Worm (Caenorhabditis elegans) whole organism, late embryonic: ENCODE data around the gene srd-44.

Source experiments
- C08G9.2 ChIP-seq: sonication (generic microtip); optimal IDR thresholded peaks from 2 replicates; lab custom pipeline; 2016; ENCODE audit warnings: mild to moderate bottlenecking, missing genetic modification characterization, moderate library complexity, missing compliant biosample characterization
- C38D4.7 ChIP-seq: fragments of 200-800 bp; sonication (Bioruptor generic); optimal IDR thresholded peaks from 2 replicates; lab custom pipeline; 2018; ENCODE audit warnings: mild to moderate bottlenecking, missing genetic modification characterization, moderate library complexity, missing compliant biosample characterization
- F13H6.1 ChIP-seq: sonication (generic microtip); optimal IDR thresholded peaks from 2 replicates; lab custom pipeline; 2016; ENCODE audit warnings: missing genetic modification characterization, missing compliant biosample characterization
- K09A11.1 ChIP-seq: sonication (generic microtip); optimal IDR thresholded peaks from 2 replicates; lab custom pipeline; 2017; ENCODE audit warnings: antibody characterized with exemption, mild to moderate bottlenecking, missing genetic modification characterization, missing compliant biosample characterization; ENCODE audit not compliant: insufficient read depth
- T23F11.4 ChIP-seq: fragments of 200-800 bp; sonication (Bioruptor generic); optimal IDR thresholded peaks from 2 replicates; lab custom pipeline; 2018; ENCODE audit warnings: mild to moderate bottlenecking, missing genetic modification characterization, missing compliant biosample characterization
- Y22D7AL.16 ChIP-seq: sonication (generic microtip); optimal IDR thresholded peaks from 2 replicates; lab custom pipeline; 2016; ENCODE audit warnings: missing genetic modification characterization, missing compliant biosample characterization
- ama-1 ChIP-seq: fragments of 150-350 bp; optimal IDR thresholded peaks from 2 replicates; lab custom pipeline; 2014
- ceh-14 ChIP-seq: sonication (generic microtip); optimal IDR thresholded peaks from 2 replicates; lab custom pipeline; 2016; ENCODE audit warnings: missing genotype, missing genetic modification characterization, missing compliant biosample characterization
- ceh-18 ChIP-seq: sonication (generic microtip); optimal IDR thresholded peaks from 2 replicates; lab custom pipeline; 2016; ENCODE audit warnings: missing genetic modification characterization, missing compliant biosample characterization
- ceh-19 ChIP-seq: fragments of 200-800 bp; sonication (Bioruptor generic); optimal IDR thresholded peaks from 2 replicates; lab custom pipeline; 2018; ENCODE audit warnings: mild to moderate bottlenecking, missing genetic modification characterization, missing compliant biosample characterization
- ceh-2 ChIP-seq: sonication (generic microtip); optimal IDR thresholded peaks from 2 replicates; lab custom pipeline; 2016; ENCODE audit warnings: missing genotype, missing genetic modification characterization, missing compliant biosample characterization
- ceh-22 ChIP-seq: sonication (generic microtip); optimal IDR thresholded peaks from 2 replicates; lab custom pipeline; 2017; ENCODE audit warnings: missing biosample characterization, missing genetic modification characterization
- ceh-30 ChIP-seq: fragments of 150-350 bp; optimal IDR thresholded peaks from 2 replicates; lab custom pipeline; 2014; ENCODE audit warnings: missing biosample characterization, missing genetic modification characterization
- ceh-31 ChIP-seq: sonication (generic microtip); optimal IDR thresholded peaks from 2 replicates; lab custom pipeline; 2016; ENCODE audit warnings: missing genetic modification characterization, missing compliant biosample characterization
- dve-1 ChIP-seq: sonication (generic microtip); optimal IDR thresholded peaks from 2 replicates; lab custom pipeline; 2017; ENCODE audit warnings: antibody characterized with exemption, mild to moderate bottlenecking, missing genetic modification characterization, missing compliant biosample characterization
- elt-2 ChIP-seq: sonication (generic microtip); optimal IDR thresholded peaks from 2 replicates; lab custom pipeline; 2016; ENCODE audit warnings: missing genetic modification reagents, missing genetic modification characterization, missing compliant biosample characterization
- elt-4 ChIP-seq: sonication (generic microtip); optimal IDR thresholded peaks from 2 replicates; lab custom pipeline; 2016; ENCODE audit warnings: missing genetic modification characterization, missing compliant biosample characterization
- ets-4 ChIP-seq: sonication (generic microtip); optimal IDR thresholded peaks from 2 replicates; lab custom pipeline; 2016; ENCODE audit warnings: missing genetic modification characterization, missing compliant biosample characterization
- hlh-13 ChIP-seq: fragments of 200-800 bp; sonication (Bioruptor generic); optimal IDR thresholded peaks from 2 replicates; lab custom pipeline; 2018; ENCODE audit warnings: mild to moderate bottlenecking, missing genetic modification characterization, missing compliant biosample characterization
- hlh-30 ChIP-seq: sonication (generic microtip); optimal IDR thresholded peaks from 2 replicates; lab custom pipeline; 2017; ENCODE audit warnings: antibody characterized with exemption, missing genetic modification characterization, missing compliant biosample characterization; ENCODE audit not compliant: insufficient read depth
- hlh-6 ChIP-seq: sonication (generic microtip); optimal IDR thresholded peaks from 2 replicates; lab custom pipeline; 2016; ENCODE audit warnings: missing genotype, missing genetic modification characterization, missing compliant biosample characterization
- hlh-8 ChIP-seq: sonication (generic microtip); optimal IDR thresholded peaks from 2 replicates; lab custom pipeline; 2016; ENCODE audit warnings: missing genotype, missing genetic modification characterization, missing compliant biosample characterization
- lim-6 ChIP-seq: sonication (generic microtip); optimal IDR thresholded peaks from 2 replicates; lab custom pipeline; 2016; ENCODE audit warnings: missing genetic modification characterization, missing compliant biosample characterization
- lin-11 ChIP-seq: fragments of 200-800 bp; sonication (Bioruptor generic); optimal IDR thresholded peaks from 2 replicates; lab custom pipeline; 2018; ENCODE audit warnings: mild to moderate bottlenecking, missing genetic modification characterization, missing compliant biosample characterization
- mec-3 ChIP-seq: sonication (generic microtip); optimal IDR thresholded peaks from 2 replicates; lab custom pipeline; 2016; ENCODE audit warnings: borderline replicate concordance, missing genetic modification characterization, missing compliant biosample characterization
- nfya-1 ChIP-seq: sonication (generic microtip); optimal IDR thresholded peaks from 2 replicates; lab custom pipeline; 2017; ENCODE audit warnings: missing genetic modification characterization, mild to moderate bottlenecking, missing compliant biosample characterization, antibody characterized with exemption, moderate library complexity
- nhr-232 ChIP-seq: sonication (generic microtip); optimal IDR thresholded peaks from 2 replicates; lab custom pipeline; 2016; ENCODE audit warnings: missing genetic modification characterization, missing compliant biosample characterization
- pag-3 ChIP-seq: sonication (generic microtip); optimal IDR thresholded peaks from 2 replicates; lab custom pipeline; 2016; ENCODE audit warnings: missing compliant biosample characterization, missing genetic modification characterization, borderline replicate concordance
- pat-9 ChIP-seq: fragments of 200-800 bp; sonication (Bioruptor generic); optimal IDR thresholded peaks from 2 replicates; lab custom pipeline; 2018; ENCODE audit warnings: mild to moderate bottlenecking, missing genetic modification characterization, moderate library complexity, missing compliant biosample characterization
- pax-1 ChIP-seq: fragments of 150-350 bp; optimal IDR thresholded peaks from 2 replicates; lab custom pipeline; 2014; ENCODE audit warnings: missing biosample characterization, missing genetic modification characterization
- pha-2 ChIP-seq: sonication (generic microtip); optimal IDR thresholded peaks from 2 replicates; lab custom pipeline; 2017; ENCODE audit warnings: mild to moderate bottlenecking, missing genetic modification characterization, missing compliant biosample characterization
- pha-4 ChIP-seq: fragments of 150-350 bp; optimal IDR thresholded peaks from 2 replicates; lab custom pipeline; 2018; ENCODE audit warnings: missing biosample characterization, missing genetic modification reagents, missing genetic modification characterization
- pros-1 ChIP-seq: fragments of 150-350 bp; optimal IDR thresholded peaks from 2 replicates; lab custom pipeline; 2014; ENCODE audit warnings: missing biosample characterization, missing genetic modification reagents, missing genetic modification characterization
- rnt-1 ChIP-seq: sonication (generic microtip); optimal IDR thresholded peaks from 2 replicates; lab custom pipeline; 2016; ENCODE audit warnings: missing genetic modification characterization, missing compliant biosample characterization
- sdc-2 ChIP-seq: sonication (generic microtip); optimal IDR thresholded peaks from 2 replicates; lab custom pipeline; 2016; ENCODE audit warnings: missing genotype, missing genetic modification characterization, missing compliant biosample characterization
- syd-9 ChIP-seq: sonication (generic microtip); optimal IDR thresholded peaks from 2 replicates; lab custom pipeline; 2016; ENCODE audit warnings: mild to moderate bottlenecking, missing genetic modification characterization, moderate library complexity, missing compliant biosample characterization
- tbx-2 ChIP-seq: sonication (generic microtip); optimal IDR thresholded peaks from 2 replicates; lab custom pipeline; 2016; ENCODE audit warnings: missing genetic modification characterization, missing compliant biosample characterization
- tbx-7 ChIP-seq: sonication (generic microtip); optimal IDR thresholded peaks from 2 replicates; lab custom pipeline; 2016; ENCODE audit warnings: missing genotype, missing genetic modification characterization, missing compliant biosample characterization
- ttx-3 ChIP-seq: sonication (generic microtip); optimal IDR thresholded peaks from 2 replicates; lab custom pipeline; 2016; ENCODE audit warnings: missing genetic modification reagents, missing genetic modification characterization, missing compliant biosample characterization
- unc-3 ChIP-seq, 2 experiments: fragments of 200-800 bp in 1 of 2; sonication (Bioruptor generic) in 1 of 2; sonication (generic microtip) in 1 of 2; conservative IDR thresholded peaks in 1 of 2; optimal IDR thresholded peaks in 1 of 2; 2 replicates each; pipeline versions ENCODE4 v1.3.6 to Lab custom; 2016 to 2022; ENCODE audit warnings: missing compliant biosample characterization in 2 of 2, missing genetic modification characterization in 2 of 2, missing genetic modification reagents in 1 of 2
- unc-42 ChIP-seq: sonication (generic microtip); optimal IDR thresholded peaks from 2 replicates; lab custom pipeline; 2016; ENCODE audit warnings: missing genotype, missing genetic modification characterization, missing compliant biosample characterization
- unc-86 ChIP-seq: sonication (generic microtip); optimal IDR thresholded peaks from 2 replicates; lab custom pipeline; 2016; ENCODE audit warnings: missing genetic modification characterization, missing compliant biosample characterization
- zip-5 ChIP-seq: sonication (generic microtip); optimal IDR thresholded peaks from 2 replicates; lab custom pipeline; 2016; ENCODE audit warnings: missing genetic modification characterization, missing compliant biosample characterization
- ztf-16 ChIP-seq: sonication (generic microtip); optimal IDR thresholded peaks from 2 replicates; lab custom pipeline; 2017; ENCODE audit warnings: missing genetic modification characterization, missing compliant biosample characterization

Gene srd-44

DNA sequence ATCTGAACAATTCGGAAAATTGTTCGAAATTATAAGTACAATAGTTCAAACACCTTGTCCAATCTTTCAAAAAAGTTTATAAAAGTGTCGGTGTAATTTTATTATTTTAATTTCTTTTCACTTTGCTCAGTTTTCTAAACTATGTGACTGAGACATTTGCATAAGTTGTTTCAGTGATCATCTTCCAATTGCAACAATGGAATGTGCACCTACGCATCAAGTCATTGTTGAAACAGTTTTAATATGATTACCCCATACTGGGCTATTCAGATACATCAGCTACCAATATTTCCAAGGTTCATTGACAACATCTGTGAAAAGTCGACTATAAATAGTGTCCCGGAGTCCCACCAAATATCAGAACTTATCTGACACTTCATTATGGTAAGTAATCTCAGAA, 18.9 kb downstream of the srd-44 start, which contains the start of gene nspc-13:
Gene nspc-13, plus strand, starts transcription at position 301 of the 400 bp plus-strand sequence.
- TF ChIP-seq hlh-6 (tag; lab: Kevin White, UChicago), result no peak

DNA sequence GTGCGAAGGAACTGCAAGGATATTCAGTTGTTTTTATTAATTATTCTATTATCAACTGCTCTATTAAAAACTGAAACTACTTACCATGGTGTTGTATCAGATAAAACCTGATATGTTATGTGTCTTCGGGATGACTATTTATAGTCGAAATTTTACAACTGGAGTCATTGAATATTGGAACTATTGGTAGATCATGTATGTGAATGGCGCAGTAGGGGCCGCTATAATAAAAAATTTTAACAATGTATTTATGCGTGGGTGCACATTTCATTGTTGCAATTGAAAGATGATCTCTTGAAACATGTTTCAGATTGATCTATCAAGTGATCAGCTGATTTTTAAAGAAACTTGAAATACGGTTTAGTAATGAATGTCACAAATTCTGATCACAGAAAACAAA, 20.7 kb downstream of the srd-44 start, which contains the start of gene nspc-14:
Gene nspc-14, minus strand, starts transcription at position 101 of the 400 bp plus-strand sequence.
- TF ChIP-seq hlh-13 (GFP tag; lab: Kevin White, UChicago) (no peak), pax-1 (tag; lab: Kevin White, UChicago) (no peak), hlh-30 (no peak)
- TF ChIP-seq, all 69 proteins: peak for 0

ce11 chrX:12360444-12360843, 22.2 kb downstream of the srd-44 start, which contains the start of the genes nspc-15 and F19H6.6:
nspc-15 (plus strand) TSS chrX:12360744.
F19H6.6 (plus strand) TSS chrX:12360827.
- TF ChIP-seq K09A11.1 (tag; lab: Kevin White, UChicago), result no peak
- no peak for TF ChIP-seq elt-4 (tag; lab: Kevin White, UChicago)
- no peak for TF ChIP-seq tbx-7 (tag; lab: Kevin White, UChicago)
- TF ChIP-seq zip-5 (tag; lab: Kevin White, UChicago), result no peak
- TF ChIP-seq mec-3 (tag; lab: Kevin White, UChicago), result no peak
- TF ChIP-seq elt-2 (tag; lab: Kevin White, UChicago), result no peak
- TF ChIP-seq ztf-16 (tag; lab: Kevin White, UChicago), result no peak
- TF ChIP-seq pat-9, result no peak
- no peak for TF ChIP-seq ceh-30
- TF ChIP-seq ttx-3 (tag; lab: Kevin White, UChicago), result no peak
- no peak for TF ChIP-seq pha-4 (tag; lab: Kevin White, UChicago)
- no peak for TF ChIP-seq ama-1 (lab: Kevin White, UChicago)
- TF ChIP-seq ceh-18, result no peak
- no peak for TF ChIP-seq F13H6.1
- TF ChIP-seq, all 69 proteins: peak for 0

ce11 chrX:12362951-12363486, 24.8 kb downstream of the srd-44 start:
- no peak for TF ChIP-seq lin-11 (tag; lab: Kevin White, UChicago)
- TF ChIP-seq C08G9.2, result no peak
- peak; percentile 1 for TF ChIP-seq ceh-30
- no peak for TF ChIP-seq pat-9
- no peak for TF ChIP-seq Y22D7AL.16 (tag; lab: Kevin White, UChicago)
- TF ChIP-seq sdc-2 (tag; lab: Kevin White, UChicago), result peak; percentile 99
- TF ChIP-seq elt-2 (tag; lab: Kevin White, UChicago), result peak; percentile 64
- peak; percentile 9; the same call in 1 of the 2 replicates for TF ChIP-seq unc-3 (GFP tag; conservative IDR thresholded peaks at IDR 0.05; lab: Robert Waterston, UW)
- peak; percentile 55 for TF ChIP-seq unc-3 (tag; optimal IDR thresholded peaks at IDR 0.05; lab: Kevin White, UChicago)
- peak; percentile 87 for TF ChIP-seq nfya-1
- TF ChIP-seq ceh-2 (tag; lab: Kevin White, UChicago), result no peak
- TF ChIP-seq ceh-19 (GFP tag; lab: Kevin White, UChicago), result no peak
- TF ChIP-seq ceh-14 (tag; lab: Kevin White, UChicago), result peak; percentile 42
- peak; percentile 51 for TF ChIP-seq syd-9
- TF ChIP-seq hlh-8 (tag; lab: Kevin White, UChicago), result no peak
- no peak for TF ChIP-seq pag-3 (tag; lab: Kevin White, UChicago)
- peak; percentile 20 for TF ChIP-seq pax-1 (tag; lab: Kevin White, UChicago)
- peak; percentile 65 for TF ChIP-seq unc-42
- TF ChIP-seq T23F11.4 (GFP tag; lab: Kevin White, UChicago), result no peak
- TF ChIP-seq nhr-232 (tag; lab: Kevin White, UChicago), result no peak
- TF ChIP-seq pha-2 (tag; lab: Kevin White, UChicago), result no peak
- peak; percentile 96 for TF ChIP-seq dve-1 (tag; lab: Kevin White, UChicago)
- TF ChIP-seq ceh-18, result peak; percentile 94
- TF ChIP-seq ets-4 (tag; lab: Kevin White, UChicago), result peak; percentile 53
- TF ChIP-seq rnt-1 (tag; lab: Kevin White, UChicago), result peak; percentile 85
- TF ChIP-seq pros-1 (tag; lab: Kevin White, UChicago), result no peak
- TF ChIP-seq tbx-2, result peak; percentile 71
- TF ChIP-seq C38D4.7, result no peak
- peak; percentile 64 for TF ChIP-seq ceh-31 (tag; lab: Kevin White, UChicago)
- TF ChIP-seq mec-3 (tag; lab: Kevin White, UChicago), result no peak
- no peak for TF ChIP-seq ceh-22 (tag; lab: Kevin White, UChicago)
- no peak for TF ChIP-seq ttx-3 (tag; lab: Kevin White, UChicago)
- no peak for TF ChIP-seq zip-5 (tag; lab: Kevin White, UChicago)
- TF ChIP-seq lim-6, result no peak
- TF ChIP-seq unc-86 (tag; lab: Kevin White, UChicago), result no peak
